Worm (Caenorhabditis elegans) whole organism, L2 larva: ENCODE data around the gene dot-1.5.

ENCODE experiments used
- C34F6.9 ChIP-seq: fragments of 150-350 bp; optimal IDR thresholded peaks from 2 replicates; lab custom pipeline; 2014; ENCODE audit warnings: missing biosample characterization, missing genetic modification characterization
- F13H6.1 ChIP-seq: sonication (generic microtip); optimal IDR thresholded peaks from 2 replicates; lab custom pipeline; 2016; ENCODE audit warnings: missing genetic modification characterization, missing compliant biosample characterization
- R02D3.7 ChIP-seq: fragments of 150-350 bp; optimal IDR thresholded peaks from 2 replicates; lab custom pipeline; 2014; ENCODE audit warnings: missing biosample characterization, missing genetic modification characterization
- Y55F3AM.14 ChIP-seq: fragments of 200-800 bp; sonication (Bioruptor generic); optimal IDR thresholded peaks from 2 replicates; lab custom pipeline; 2018; ENCODE audit warnings: mild to moderate bottlenecking, missing genetic modification characterization, missing compliant biosample characterization
- ZK546.5 ChIP-seq: sonication (generic microtip); optimal IDR thresholded peaks from 2 replicates; lab custom pipeline; 2017; ENCODE audit warnings: missing biosample characterization, missing genetic modification characterization
- alr-1 ChIP-seq: fragments of 150-350 bp; optimal IDR thresholded peaks from 2 replicates; lab custom pipeline; 2014; ENCODE audit warnings: missing biosample characterization, missing genetic modification characterization
- aly-2 ChIP-seq: fragments of 150-350 bp; optimal IDR thresholded peaks from 2 replicates; lab custom pipeline; 2014; ENCODE audit warnings: missing biosample characterization, missing genetic modification characterization
- ama-1 ChIP-seq: fragments of 150-350 bp; optimal IDR thresholded peaks from 2 replicates; lab custom pipeline; 2018; ENCODE audit warnings: inconsistent platforms
- blmp-1 ChIP-seq: sonication (generic microtip); optimal IDR thresholded peaks from 2 replicates; lab custom pipeline; 2017; ENCODE audit warnings: missing genetic modification characterization, mild to moderate bottlenecking, missing compliant biosample characterization, antibody characterized with exemption, moderate library complexity; ENCODE audit not compliant: insufficient read depth
- ceh-16 ChIP-seq: fragments of 150-350 bp; optimal IDR thresholded peaks from 2 replicates; lab custom pipeline; 2014; ENCODE audit warnings: missing biosample characterization, missing genetic modification characterization
- ceh-82 ChIP-seq: fragments of 150-350 bp; optimal IDR thresholded peaks from 2 replicates; lab custom pipeline; 2014; ENCODE audit warnings: missing biosample characterization, missing genetic modification characterization
- crh-2 ChIP-seq: sonication (generic microtip); optimal IDR thresholded peaks from 2 replicates; lab custom pipeline; 2017; ENCODE audit warnings: missing biosample characterization, missing genetic modification characterization
- egl-27 ChIP-seq: sonication (generic microtip); optimal IDR thresholded peaks from 3 replicates; lab custom pipeline; 2017; ENCODE audit warnings: missing biosample characterization, missing genetic modification reagents, missing genetic modification characterization
- elt-1 ChIP-seq: fragments of 150-350 bp; optimal IDR thresholded peaks from 2 replicates; lab custom pipeline; 2014; ENCODE audit warnings: missing biosample characterization, missing genetic modification characterization
- fos-1 ChIP-seq: fragments of 150-350 bp; optimal IDR thresholded peaks from 2 replicates; lab custom pipeline; 2014; ENCODE audit warnings: missing biosample characterization, missing genetic modification characterization
- gmeb-1 ChIP-seq: fragments of 150-350 bp; optimal IDR thresholded peaks from 2 replicates; lab custom pipeline; 2014; ENCODE audit warnings: missing biosample characterization, missing genetic modification characterization
- lin-11 ChIP-seq: fragments of 150-350 bp; sonication (generic microtip); optimal IDR thresholded peaks from 2 replicates; lab custom pipeline; 2014; ENCODE audit warnings: missing biosample characterization, missing genetic modification characterization, inconsistent platforms, mixed read lengths
- lin-13 ChIP-seq: fragments of 150-350 bp; optimal IDR thresholded peaks from 2 replicates; lab custom pipeline; 2014; ENCODE audit warnings: missing biosample characterization, missing genetic modification reagents, missing genetic modification characterization
- lin-39 ChIP-seq: fragments of 150-350 bp; optimal IDR thresholded peaks from 2 replicates; lab custom pipeline; 2014; ENCODE audit warnings: missing biosample characterization, missing genetic modification reagents, missing genetic modification characterization
- lsy-2 ChIP-seq, 2 experiments: fragments of 150-350 bp in 1 of 2; sonication (generic microtip) in 1 of 2; optimal IDR thresholded peaks; 2 replicates each; lab custom pipeline; 2014 to 2017; ENCODE audit warnings: missing biosample characterization in 2 of 2, missing genetic modification characterization in 2 of 2
- mdl-1 ChIP-seq, 2 experiments: fragments of 150-350 bp in 1 of 2; sonication (generic microtip) in 1 of 2; optimal IDR thresholded peaks; 2 replicates each; lab custom pipeline; 2017; ENCODE audit warnings: missing biosample characterization in 2 of 2, missing genetic modification characterization in 2 of 2
- nhr-11 ChIP-seq: fragments of 150-350 bp; optimal IDR thresholded peaks from 2 replicates; lab custom pipeline; 2014; ENCODE audit warnings: missing biosample characterization, missing genetic modification characterization
- nhr-12 ChIP-seq: fragments of 150-350 bp; optimal IDR thresholded peaks from 2 replicates; lab custom pipeline; 2014; ENCODE audit warnings: missing biosample characterization, missing genetic modification characterization
- nhr-129 ChIP-seq: fragments of 150-350 bp; optimal IDR thresholded peaks from 2 replicates; lab custom pipeline; 2014; ENCODE audit warnings: missing biosample characterization, missing genetic modification characterization
- nhr-21 ChIP-seq: fragments of 150-350 bp; optimal IDR thresholded peaks from 2 replicates; lab custom pipeline; 2014; ENCODE audit warnings: missing biosample characterization, missing genetic modification characterization
- nhr-237 ChIP-seq: fragments of 150-350 bp; optimal IDR thresholded peaks from 2 replicates; lab custom pipeline; 2014; ENCODE audit warnings: missing biosample characterization, missing genetic modification characterization
- nhr-25 ChIP-seq: fragments of 150-350 bp; sonication (generic microtip); optimal IDR thresholded peaks from 3 replicates; lab custom pipeline; 2014; ENCODE audit warnings: missing biosample characterization, missing genetic modification characterization
- nhr-6 ChIP-seq: fragments of 150-350 bp; optimal IDR thresholded peaks from 2 replicates; lab custom pipeline; 2014; ENCODE audit warnings: missing biosample characterization, missing genetic modification characterization
- nhr-77 ChIP-seq: fragments of 150-350 bp; optimal IDR thresholded peaks from 2 replicates; lab custom pipeline; 2014; ENCODE audit warnings: missing biosample characterization, missing genetic modification characterization
- sem-4 ChIP-seq: fragments of 150-350 bp; optimal IDR thresholded peaks from 2 replicates; lab custom pipeline; 2014; ENCODE audit warnings: missing biosample characterization, missing genetic modification reagents, missing genetic modification characterization
- skn-1 ChIP-seq: sonication (generic microtip); optimal IDR thresholded peaks from 2 replicates; lab custom pipeline; 2017; ENCODE audit warnings: missing biosample characterization, missing genetic modification characterization
- sma-3 ChIP-seq: sonication (generic microtip); optimal IDR thresholded peaks from 2 replicates; lab custom pipeline; 2016; ENCODE audit warnings: missing genetic modification reagents, missing genetic modification characterization, missing compliant biosample characterization
- sma-9 ChIP-seq, 2 experiments: fragments of 150-350 bp in 1 of 2; sonication (generic microtip) in 1 of 2; optimal IDR thresholded peaks; 2 replicates each; lab custom pipeline; 2014 to 2016; ENCODE audit warnings: missing genetic modification characterization in 2 of 2, mild to moderate bottlenecking in 1 of 2, missing biosample characterization in 1 of 2, missing compliant biosample characterization in 1 of 2, missing genetic modification reagents in 1 of 2, moderate library complexity in 1 of 2
- snpc-4 ChIP-seq: fragments of 150-350 bp; optimal IDR thresholded peaks from 2 replicates; lab custom pipeline; 2014; ENCODE audit warnings: missing biosample characterization, missing genetic modification characterization
- unc-55 ChIP-seq: fragments of 150-350 bp; sonication (generic microtip); optimal IDR thresholded peaks from 3 replicates; lab custom pipeline; 2014; ENCODE audit warnings: missing biosample characterization, missing genetic modification reagents, missing genetic modification characterization
- zag-1 ChIP-seq: fragments of 150-350 bp; optimal IDR thresholded peaks from 2 replicates; lab custom pipeline; 2014; ENCODE audit warnings: missing biosample characterization, missing genetic modification characterization
- ztf-1 ChIP-seq: fragments of 200-800 bp; sonication (Bioruptor generic); conservative IDR thresholded peaks from 2 replicates; pipeline ENCODE4 v1.3.6; 2022; ENCODE audit warnings: missing genetic modification characterization, missing compliant biosample characterization
- ztf-4 ChIP-seq: fragments of 150-350 bp; optimal IDR thresholded peaks from 2 replicates; lab custom pipeline; 2014; ENCODE audit warnings: missing biosample characterization, missing genetic modification characterization

The dot-1.5 gene

DNA sequence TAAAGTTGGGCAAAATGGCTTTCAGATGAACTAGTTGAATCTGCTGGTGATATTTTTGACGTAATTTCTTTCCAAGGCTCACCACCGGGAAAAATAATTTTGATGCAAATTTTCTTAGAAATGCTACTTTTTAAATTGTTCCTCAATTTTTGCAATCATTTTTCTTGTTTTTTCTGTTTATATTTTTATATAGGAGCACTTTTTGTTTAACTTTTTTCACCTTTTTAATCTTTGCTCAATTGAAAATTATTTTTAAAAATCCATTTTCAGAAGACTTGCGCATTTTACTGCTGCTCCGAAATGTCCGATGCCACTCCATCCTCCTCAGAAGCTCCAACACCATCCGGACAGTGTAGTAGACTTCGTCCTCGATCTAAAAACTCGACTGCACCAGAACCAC, at the start of gene dot-1.5:
Gene dot-1.5, plus strand, starts transcription at position 301 of the 400 bp plus-strand sequence.
- no peak for TF ChIP-seq aly-2 (tag; lab: Kevin White, UChicago)
- TF ChIP-seq blmp-1 (tag; lab: Kevin White, UChicago), result no peak
- TF ChIP-seq nhr-12 (tag; lab: Kevin White, UChicago), result no peak
- TF ChIP-seq egl-27 (tag; lab: Kevin White, UChicago), result no peak
- TF ChIP-seq lin-39 (tag; lab: Kevin White, UChicago), result no peak
- no peak for TF ChIP-seq nhr-11 (tag; lab: Kevin White, UChicago)
- no peak for TF ChIP-seq lsy-2 (tag; optimal IDR thresholded peaks at IDR 0.05; lab: Kevin White, UChicago)
- no peak for TF ChIP-seq nhr-237 (tag; lab: Kevin White, UChicago)
- no peak for TF ChIP-seq zag-1 (tag; lab: Kevin White, UChicago)
- no peak for TF ChIP-seq R02D3.7

DNA sequence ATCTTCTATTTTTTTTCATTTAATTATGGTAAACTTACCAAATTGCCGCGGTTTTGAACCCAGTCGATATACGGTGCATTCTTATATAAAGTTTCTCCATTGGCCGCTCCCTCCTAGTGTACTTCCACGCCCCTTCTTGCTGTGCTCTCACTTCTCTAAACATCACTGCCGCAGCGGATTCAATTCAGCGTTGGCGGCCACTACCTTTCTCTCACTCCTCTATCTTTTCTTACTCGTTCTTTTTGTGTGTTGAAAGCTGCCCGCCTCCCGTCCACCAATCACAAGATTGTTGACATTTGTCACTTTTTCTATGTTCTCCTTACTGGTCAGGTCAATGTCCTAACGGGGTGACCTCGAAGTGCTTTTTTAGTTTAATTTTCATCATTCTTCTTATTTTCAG, 46.3 kb upstream of the dot-1.5 start:
- TF ChIP-seq nhr-25 (tag; lab: Kevin White, UChicago) (no peak), lin-39 (tag; lab: Kevin White, UChicago) (no peak), lsy-2 (tag; optimal IDR thresholded peaks at IDR 0.05; lab: Kevin White, UChicago) (peak; percentile 55 to 74), ama-1 (no peak), unc-55 (peak; percentile 22), nhr-129 (tag; lab: Kevin White, UChicago) (peak; percentile 19)

DNA sequence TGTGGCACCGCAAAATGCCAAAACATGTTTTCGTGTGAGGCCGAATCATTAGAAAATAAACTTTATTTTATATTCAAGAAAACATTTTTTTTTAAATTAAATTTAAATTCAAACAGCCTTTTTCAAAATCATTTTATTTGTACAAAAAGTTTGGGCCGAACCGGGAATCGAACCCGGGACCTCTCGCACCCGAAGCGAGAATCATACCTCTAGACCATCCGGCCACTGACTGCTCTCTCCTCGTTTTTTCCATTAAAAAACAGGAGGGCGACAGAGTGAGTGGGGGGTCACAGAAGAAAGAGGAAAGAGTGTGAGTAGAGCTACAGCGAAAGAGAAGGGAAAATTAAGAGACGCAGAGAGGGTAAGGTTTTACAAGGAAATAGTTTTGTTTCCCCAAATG, 36.6 kb upstream of the dot-1.5 start:
- peak; percentile 38 for TF ChIP-seq C34F6.9 (tag; lab: Kevin White, UChicago)
- no peak for TF ChIP-seq nhr-6 (tag; lab: Kevin White, UChicago)
- TF ChIP-seq skn-1, result no peak
- TF ChIP-seq sma-9 (GFP tag; optimal IDR thresholded peaks at IDR 0.05; lab: Kevin White, UChicago), result peak; percentile 76
- TF ChIP-seq sma-9 (tag; optimal IDR thresholded peaks at IDR 0.05; lab: Kevin White, UChicago), result no peak
- TF ChIP-seq egl-27 (tag; lab: Kevin White, UChicago), result peak; percentile 6
- peak; percentile 49 for TF ChIP-seq F13H6.1 (tag; lab: Kevin White, UChicago)
- peak; percentile 56 for TF ChIP-seq lin-13 (GFP tag; lab: Kevin White, UChicago)
- peak; percentile 71 for TF ChIP-seq unc-55
- peak; percentile 33 for TF ChIP-seq nhr-21 (tag; lab: Kevin White, UChicago)
- peak; percentile 5 for TF ChIP-seq ceh-82 (tag; lab: Kevin White, UChicago)
- TF ChIP-seq ztf-4 (tag; lab: Kevin White, UChicago), result no peak
- no peak for TF ChIP-seq ZK546.5
- TF ChIP-seq ceh-16 (tag; lab: Kevin White, UChicago), result peak; percentile 49
- TF ChIP-seq nhr-77, result no peak
- TF ChIP-seq nhr-25 (tag; lab: Kevin White, UChicago), result no peak
- TF ChIP-seq lin-11 (tag; lab: Kevin White, UChicago), result peak; percentile 49
- TF ChIP-seq sma-3, result peak; percentile 43
- TF ChIP-seq ztf-1 (GFP tag; lab: Robert Waterston, UW), result no peak
- TF ChIP-seq sem-4 (tag; lab: Kevin White, UChicago), result no peak
- no peak for TF ChIP-seq elt-1
- peak in 1 of 2 experiments; percentile 21 for TF ChIP-seq mdl-1 (tag; optimal IDR thresholded peaks at IDR 0.05; lab: Kevin White, UChicago)
- peak; percentile 50 to 79 for TF ChIP-seq lsy-2 (tag; optimal IDR thresholded peaks at IDR 0.05; lab: Kevin White, UChicago)
- peak; percentile 32 for TF ChIP-seq snpc-4 (tag; lab: Kevin White, UChicago)
- peak; percentile 14 for TF ChIP-seq Y55F3AM.14
- peak; percentile 42 for TF ChIP-seq fos-1 (tag; lab: Kevin White, UChicago)
- no peak for TF ChIP-seq alr-1
- TF ChIP-seq nhr-129 (tag; lab: Kevin White, UChicago), result peak; percentile 74
- peak; percentile 58 for TF ChIP-seq gmeb-1
- peak; percentile 36 for TF ChIP-seq crh-2 (tag; lab: Kevin White, UChicago)
- no peak for TF ChIP-seq nhr-237 (tag; lab: Kevin White, UChicago)
